Fruit fly (Drosophila melanogaster): ENCODE data around the gene MSAmiP.

dm6 chr3R:16886431-16887154 lies 9.5 kb downstream of the MSAmiP start:
- TF ChIP-seq CG7101 (tag; optimal IDR thresholded peaks at IDR 0.05) (no peak), Clk (GFP tag; optimal IDR thresholded peaks at IDR 0.05) (no peak)

All from whole organism, adult.